Worm (Caenorhabditis elegans) whole organism, L3 larva: ENCODE measurements around the gene rps-14.

ENCODE experiments used
- R02D3.7 ChIP-seq: fragments of 150-350 bp; optimal IDR thresholded peaks from 2 replicates; lab custom pipeline; 2014; ENCODE audit warnings: missing biosample characterization, missing genetic modification characterization
- aly-2 ChIP-seq: fragments of 150-350 bp; optimal IDR thresholded peaks from 2 replicates; lab custom pipeline; 2014; ENCODE audit warnings: missing biosample characterization, missing genetic modification characterization
- egl-27 ChIP-seq: sonication (generic microtip); optimal IDR thresholded peaks from 4 replicates; lab custom pipeline; 2017; ENCODE audit warnings: missing biosample characterization, missing genetic modification reagents, missing genetic modification characterization
- elt-1 ChIP-seq: fragments of 150-350 bp; optimal IDR thresholded peaks from 2 replicates; lab custom pipeline; 2014; ENCODE audit warnings: missing biosample characterization, missing genetic modification characterization
- fkh-10 ChIP-seq: sonication (generic microtip); optimal IDR thresholded peaks from 2 replicates; lab custom pipeline; 2017; ENCODE audit warnings: missing biosample characterization, missing genetic modification reagents, missing genetic modification characterization
- mdl-1 ChIP-seq: fragments of 150-350 bp; optimal IDR thresholded peaks from 2 replicates; lab custom pipeline; 2014; ENCODE audit warnings: missing biosample characterization, missing genetic modification characterization
- nhr-11 ChIP-seq: fragments of 150-350 bp; optimal IDR thresholded peaks from 2 replicates; lab custom pipeline; 2014; ENCODE audit warnings: missing biosample characterization, missing genetic modification characterization
- nhr-237 ChIP-seq: fragments of 150-350 bp; optimal IDR thresholded peaks from 2 replicates; lab custom pipeline; 2014; ENCODE audit warnings: missing biosample characterization, missing genetic modification characterization
- nhr-77 ChIP-seq: fragments of 150-350 bp; optimal IDR thresholded peaks from 2 replicates; lab custom pipeline; 2014; ENCODE audit warnings: missing biosample characterization, missing genetic modification characterization
- snpc-4 ChIP-seq: fragments of 150-350 bp; optimal IDR thresholded peaks from 2 replicates; lab custom pipeline; 2014; ENCODE audit warnings: missing biosample characterization, missing genetic modification characterization
- unc-62 ChIP-seq: fragments of 150-350 bp; sonication (generic microtip); optimal IDR thresholded peaks from 4 replicates; lab custom pipeline; 2014; ENCODE audit warnings: missing biosample characterization, missing genetic modification reagents, missing genetic modification characterization

DNA sequence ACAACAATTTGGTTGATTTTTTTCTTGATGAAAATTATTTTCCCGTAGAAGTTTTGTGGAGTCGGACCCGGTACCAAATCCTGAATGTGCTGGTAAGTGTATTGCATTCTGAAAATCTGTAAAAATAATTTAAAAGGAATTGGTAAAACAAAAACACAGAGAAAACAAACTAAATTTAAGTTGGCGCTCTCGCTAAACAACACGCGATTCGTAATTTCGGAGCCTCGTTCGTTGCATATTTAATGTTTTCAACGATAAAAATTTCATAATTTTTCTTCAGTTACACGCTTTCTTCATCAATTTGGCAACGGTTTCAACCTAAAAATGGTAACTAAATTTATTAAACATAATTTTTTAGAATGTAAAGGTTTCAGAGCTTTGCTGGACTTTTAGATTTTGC, 45.8 kb downstream of the rps-14 start, which contains the start of the genes pot-1 and ggtb-1:
- TF ChIP-seq nhr-11 (tag; lab: Kevin White, UChicago) (no peak), unc-62 (no peak), elt-1 (tag; lab: Kevin White, UChicago) (no peak), mdl-1 (tag; lab: Kevin White, UChicago) (no peak), aly-2 (tag; lab: Kevin White, UChicago) (no peak), fkh-10 (GFP tag; lab: Kevin White, UChicago) (no peak), nhr-77 (tag; lab: Kevin White, UChicago) (no peak), nhr-237 (tag; lab: Kevin White, UChicago) (no peak), egl-27 (no peak), R02D3.7 (tag; lab: Kevin White, UChicago) (no peak), snpc-4 (no peak)
